Fruit fly (Drosophila melanogaster) whole organism, prepupa: ENCODE measurements around the gene hb.

ENCODE experiments used
- CG6276 ChIP-seq: fragments of 200-800 bp; sonication (Bioruptor generic); optimal IDR thresholded peaks from 2 replicates; lab custom pipeline; 2017; ENCODE audit warnings: missing biosample characterization, mild to moderate bottlenecking, missing genetic modification characterization
- Gug ChIP-seq: fragments of 200-800 bp; sonication (Bioruptor generic); IDR thresholded peaks from 2 replicates; pipeline ENCODE4 v1.3.6; 2022; ENCODE audit warnings: missing biosample characterization, missing genetic modification characterization
- Hr4 ChIP-seq: fragments of 200-800 bp; sonication (Bioruptor generic); optimal IDR thresholded peaks from 3 replicates; lab custom pipeline; 2016; ENCODE audit warnings: missing biosample characterization, missing genetic modification characterization
- Lpt ChIP-seq: fragments of 200-800 bp; sonication (Bioruptor generic); optimal IDR thresholded peaks from 3 replicates; lab custom pipeline; 2016; ENCODE audit warnings: missing biosample characterization, missing genetic modification characterization
- eg ChIP-seq: fragments of 200-800 bp; sonication (Bioruptor generic); IDR thresholded peaks from 3 replicates; pipeline ENCODE4 v1.3.6; 2022; ENCODE audit warnings: missing biosample characterization, missing genetic modification characterization
- esn ChIP-seq: fragments of 200-800 bp; sonication (Bioruptor generic); optimal IDR thresholded peaks from 2 replicates; lab custom pipeline; 2016; ENCODE audit warnings: missing biosample characterization, mild to moderate bottlenecking, missing genetic modification characterization, moderate library complexity
- fd59A ChIP-seq: fragments of 200-800 bp; sonication (Bioruptor generic); optimal IDR thresholded peaks from 2 replicates; lab custom pipeline; 2017; ENCODE audit warnings: missing biosample characterization, mild to moderate bottlenecking, missing genetic modification characterization, missing genetic modification reagents

dm6 chr3R:8642376-8642966 lies 55.2 kb downstream of the hb start:
- TF ChIP-seq fd59A (no peak), Hr4 (no peak), esn (GFP tag; lab: Kevin White, UChicago) (no peak), Gug (no peak), eg (no peak), Lpt (no peak), CG6276 (GFP tag; lab: Kevin White, UChicago) (peak; percentile 14)
